Worm (Caenorhabditis elegans): ENCODE data around the gene gstk-2.
"Not testable (repeated sequence)": the region's sequence is repeated elsewhere in the genome, so short reads cannot be mapped to it uniquely, and the experiment has no call there.

gstk-2 gene

ce11 chrIV:7276661-7277060 is 34.6 kb upstream of the gstk-2 start, which contains the start of gene C06E4.2:
TSS of gene C06E4.2 (plus strand) at chrIV:7276961.
- no peak for TF ChIP-seq ztf-1 (GFP tag; conservative IDR thresholded peaks at IDR 0.05)
- no peak for TF ChIP-seq gmeb-1 (tag; optimal IDR thresholded peaks at IDR 0.05)
- TF ChIP-seq zag-1 (tag; optimal IDR thresholded peaks at IDR 0.05) = no peak
- TF ChIP-seq ceh-82 (tag; optimal IDR thresholded peaks at IDR 0.05) = no peak
- no peak for TF ChIP-seq unc-39 (tag; optimal IDR thresholded peaks at IDR 0.05)
- no peak for TF ChIP-seq aly-2 (tag; optimal IDR thresholded peaks at IDR 0.05)
- TF ChIP-seq elt-1 (tag; optimal IDR thresholded peaks at IDR 0.05) = no peak

- no peak for TF ChIP-seq ceh-82 (tag; optimal IDR thresholded peaks at IDR 0.05)
- TF ChIP-seq fos-1 (tag; optimal IDR thresholded peaks at IDR 0.05) = peak; percentile 21
- no peak for TF ChIP-seq unc-55 (GFP tag; optimal IDR thresholded peaks at IDR 0.05)
- TF ChIP-seq mdl-1 (tag; optimal IDR thresholded peaks at IDR 0.05) = no peak
- TF ChIP-seq nhr-25 (tag; optimal IDR thresholded peaks at IDR 0.05) = no peak
- TF ChIP-seq gmeb-1 (tag; optimal IDR thresholded peaks at IDR 0.05) = no peak
- TF ChIP-seq C34F6.9 (tag; optimal IDR thresholded peaks at IDR 0.05) = no peak
- no peak for TF ChIP-seq alr-1 (tag; optimal IDR thresholded peaks at IDR 0.05)
- TF ChIP-seq nhr-129 (tag; optimal IDR thresholded peaks at IDR 0.05) = peak; percentile 39
- no peak for TF ChIP-seq ZK546.5 (tag; optimal IDR thresholded peaks at IDR 0.05)
Observed at ce11 chrIV:7274969-7275548, 33.0 kb upstream of the gstk-2 start.

DNA sequence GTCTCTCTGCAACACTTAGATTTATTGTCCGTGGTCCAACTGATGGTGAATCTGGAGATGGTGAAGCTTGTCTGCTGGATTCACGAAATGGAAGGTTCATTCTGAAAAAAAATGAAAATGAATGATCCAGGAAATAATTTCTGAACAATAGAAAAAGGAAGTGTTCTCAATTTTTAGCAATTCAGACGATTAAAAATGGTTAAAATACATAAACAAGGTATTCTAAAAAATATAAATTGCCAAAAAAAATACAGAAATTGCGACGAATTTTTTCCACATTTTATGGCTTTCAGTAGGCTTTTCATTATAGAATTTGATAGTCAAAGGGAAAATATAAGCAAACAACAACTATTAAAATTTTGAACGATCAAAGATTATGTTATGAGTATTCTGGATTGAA is 21.1 kb upstream of the gstk-2 start, which contains the start of gene glb-2:
Gene glb-2, minus strand, starts transcription at position 101 of the 400 bp plus-strand sequence.
- TF ChIP-seq sma-3 (GFP tag; optimal IDR thresholded peaks at IDR 0.05) (no peak), elt-3 (tag; optimal IDR thresholded peaks at IDR 0.05) (no peak), alr-1 (tag; optimal IDR thresholded peaks at IDR 0.05) (no peak), fos-1 (tag; optimal IDR thresholded peaks at IDR 0.05) (no peak), blmp-1 (tag; optimal IDR thresholded peaks at IDR 0.05; ENCODE audit: insufficient read depth) (no peak), ceh-16 (tag; optimal IDR thresholded peaks at IDR 0.05) (no peak), egl-27 (tag; optimal IDR thresholded peaks at IDR 0.05) (no peak), lin-11 (tag; optimal IDR thresholded peaks at IDR 0.05) (no peak), nhr-237 (tag; optimal IDR thresholded peaks at IDR 0.05) (no peak), aly-2 (tag; optimal IDR thresholded peaks at IDR 0.05) (no peak), unc-55 (GFP tag; optimal IDR thresholded peaks at IDR 0.05) (no peak), nhr-10 (tag; optimal IDR thresholded peaks at IDR 0.05) (no peak), unc-39 (tag; optimal IDR thresholded peaks at IDR 0.05) (no peak)

ce11 chrIV:7260587-7260986 is 18.5 kb upstream of the gstk-2 start, which contains the start of gene C06E4.3:
TSS of gene C06E4.3 (plus strand) at chrIV:7260875.
- TF ChIP-seq unc-55 (GFP tag; optimal IDR thresholded peaks at IDR 0.05) = peak; percentile 23
- TF ChIP-seq gmeb-1 (tag; optimal IDR thresholded peaks at IDR 0.05) = no peak
- TF ChIP-seq fos-1 (tag; optimal IDR thresholded peaks at IDR 0.05) = peak; percentile 22
- peak; percentile 47 for TF ChIP-seq skn-1 (tag; optimal IDR thresholded peaks at IDR 0.05)
- no peak for TF ChIP-seq lsy-2 (tag; optimal IDR thresholded peaks at IDR 0.05)
- TF ChIP-seq sma-9 (GFP tag; optimal IDR thresholded peaks at IDR 0.05) = peak; percentile 73
- no peak for TF ChIP-seq sma-9 (tag; optimal IDR thresholded peaks at IDR 0.05)

DNA sequence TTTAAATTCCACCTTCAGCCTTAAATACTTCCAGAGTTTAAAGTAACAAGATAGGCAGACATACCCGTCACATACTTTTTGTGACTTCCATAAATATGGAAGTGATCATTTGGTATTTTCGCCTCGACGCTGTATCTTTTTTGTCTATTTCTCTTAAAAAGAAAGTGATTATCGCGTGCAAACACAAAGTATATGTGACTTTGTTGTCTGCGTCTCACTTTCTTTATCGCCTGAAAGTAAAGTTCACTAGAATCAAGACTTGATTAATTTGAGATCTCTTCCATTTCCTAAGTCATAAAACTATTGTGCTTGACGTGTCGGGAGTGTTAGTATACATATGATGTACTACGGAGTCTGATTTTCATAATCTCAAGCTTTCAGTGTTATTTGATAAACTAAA is 16.2 kb upstream of the gstk-2 start, which contains the start of gene C06E4.6:
Gene C06E4.6, minus strand, starts transcription at position 51 of the 400 bp plus-strand sequence.
- no peak for TF ChIP-seq peb-1 (tag; optimal IDR thresholded peaks at IDR 0.05)
- no peak for TF ChIP-seq ama-1 (optimal IDR thresholded peaks at IDR 0.05)
- TF ChIP-seq egl-27 (tag; optimal IDR thresholded peaks at IDR 0.05) = peak; percentile 32
- TF ChIP-seq sma-9 (GFP tag; optimal IDR thresholded peaks at IDR 0.05) = peak; percentile 77
- TF ChIP-seq sma-9 (tag; optimal IDR thresholded peaks at IDR 0.05) = no peak
- TF ChIP-seq mdl-1 (tag; optimal IDR thresholded peaks at IDR 0.05) = peak in 1 of 2 experiments; percentile 10
- peak; percentile 44 for TF ChIP-seq gmeb-1 (tag; optimal IDR thresholded peaks at IDR 0.05)
- TF ChIP-seq unc-55 (GFP tag; optimal IDR thresholded peaks at IDR 0.05) = peak; percentile 59
- peak; percentile 71 for TF ChIP-seq fos-1 (tag; optimal IDR thresholded peaks at IDR 0.05)

DNA sequence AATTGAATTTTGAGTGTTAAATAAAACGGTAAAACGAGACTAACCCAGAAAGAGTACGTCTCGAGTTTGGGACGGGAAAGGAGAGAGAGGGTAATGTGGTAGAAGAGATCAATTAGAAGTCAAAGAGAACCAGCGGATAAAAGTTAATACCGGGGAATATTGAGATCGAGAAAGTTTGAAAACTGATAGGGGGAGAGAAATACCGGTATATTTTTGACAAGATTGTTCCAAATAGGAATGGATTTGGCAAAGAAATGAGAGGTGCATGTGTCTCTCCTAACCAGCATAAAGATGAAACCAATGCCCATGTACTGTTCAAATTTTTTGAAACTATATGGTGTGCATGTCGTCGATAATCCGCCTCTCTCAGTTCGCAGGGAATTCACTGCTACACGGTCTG is 12.6 kb upstream of the gstk-2 start, which contains the start of gene C06E4.5:
Gene C06E4.5, plus strand, starts transcription at position 301 of the 400 bp plus-strand sequence.
- not testable (repeated sequence) for TF ChIP-seq lsy-2, nhr-11, lin-11 (tag; optimal IDR thresholded peaks at IDR 0.05)
